Worm (Caenorhabditis elegans) whole organism, midembryonic: Measurements from ENCODE around the gene F11A10.6.

Source experiments
- T22C8.4 ChIP-seq: fragments of 200-800 bp; sonication (Bioruptor generic); IDR thresholded peaks from 2 replicates; pipeline ENCODE4 v1.3.6; 2022; ENCODE audit warnings: missing genetic modification characterization, missing compliant biosample characterization
- cog-1 ChIP-seq: sonication (generic microtip); optimal IDR thresholded peaks from 2 replicates; lab custom pipeline; 2016; ENCODE audit warnings: missing genetic modification characterization, missing compliant biosample characterization
- flt-1 ChIP-seq: fragments of 200-800 bp; sonication (Bioruptor generic); IDR thresholded peaks from 2 replicates; pipeline ENCODE4 v1.3.6; 2022; ENCODE audit warnings: missing genetic modification characterization, missing compliant biosample characterization
- med-1 ChIP-seq: sonication (generic microtip); optimal IDR thresholded peaks from 2 replicates; lab custom pipeline; 2017; ENCODE audit warnings: missing genetic modification characterization, mild to moderate bottlenecking, missing compliant biosample characterization, antibody characterized with exemption, missing genetic modification reagents; ENCODE audit not compliant: insufficient read depth
- ref-1 ChIP-seq: fragments of 200-800 bp; sonication (Bioruptor generic); conservative IDR thresholded peaks from 2 replicates; pipeline ENCODE4 v1.3.6; 2022; ENCODE audit warnings: missing genetic modification reagents, missing genetic modification characterization, missing compliant biosample characterization
- tab-1 ChIP-seq: fragments of 200-800 bp; sonication (Bioruptor generic); IDR thresholded peaks from 2 replicates; pipeline ENCODE4 v1.3.6; 2022; ENCODE audit warnings: missing genetic modification characterization, missing compliant biosample characterization
- ztf-23 ChIP-seq: fragments of 200-800 bp; sonication (Bioruptor generic); IDR thresholded peaks from 2 replicates; pipeline ENCODE4 v1.3.6; 2022; ENCODE audit warnings: missing genetic modification reagents, missing genetic modification characterization, missing compliant biosample characterization
- ztf-29 ChIP-seq: fragments of 200-800 bp; sonication (Bioruptor generic); IDR thresholded peaks from 2 replicates; pipeline ENCODE4 v1.3.6; 2022; ENCODE audit warnings: missing genetic modification reagents, missing genetic modification characterization, missing compliant biosample characterization

DNA sequence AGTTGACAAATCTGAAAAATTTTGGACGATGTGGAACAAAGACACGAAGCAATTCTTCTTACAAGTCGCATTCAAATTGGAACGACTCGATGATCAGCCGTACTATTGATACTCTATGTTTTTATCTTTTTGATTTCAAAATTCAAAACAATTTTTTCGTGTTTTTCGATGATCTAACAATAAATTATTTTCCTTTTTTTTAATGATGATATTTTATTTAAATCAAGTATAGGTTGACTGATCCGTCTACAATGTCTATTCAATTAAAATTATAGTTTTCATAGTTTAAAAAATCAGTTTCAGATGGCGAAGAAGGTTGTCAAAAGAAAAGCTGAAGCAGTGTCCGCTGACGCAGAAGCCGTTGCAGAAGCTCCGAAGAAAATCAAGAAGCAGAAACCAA is 4.3 kb downstream of the F11A10.6 start, which contains the start of gene rbm-34:
- TF ChIP-seq ref-1 (GFP tag; lab: Robert Waterston, UW), result no peak
- no peak for TF ChIP-seq flt-1 (GFP tag; lab: Robert Waterston, UW)
- no peak for TF ChIP-seq tab-1 (GFP tag; lab: Robert Waterston, UW)
- no peak for TF ChIP-seq T22C8.4 (GFP tag; lab: Robert Waterston, UW)
- TF ChIP-seq cog-1 (tag; lab: Kevin White, UChicago), result no peak
- no peak for TF ChIP-seq ztf-23 (GFP tag; lab: Robert Waterston, UW)
- no peak for TF ChIP-seq med-1 (GFP tag; lab: Kevin White, UChicago)
- no peak for TF ChIP-seq ztf-29 (GFP tag; lab: Robert Waterston, UW)
